Fruit fly (Drosophila melanogaster) whole organism, embryonic: Measurements from ENCODE around the gene CG17321.
A peak's percentile ranks its signal among the peaks of the same experiment; 100 is the strongest.

Experiments
- CG10321 ChIP-seq: fragments of 200-800 bp; sonication (Bioruptor generic); IDR thresholded peaks from 2 replicates; pipeline ENCODE4 v1.3.6; 2022; ENCODE audit warnings: missing biosample characterization, missing genetic modification characterization
- CG11247 ChIP-seq: fragments of 200-800 bp; sonication (Bioruptor generic); IDR thresholded peaks from 2 replicates; pipeline ENCODE4 v1.3.6; 2022; ENCODE audit warnings: missing biosample characterization, missing genetic modification characterization
- CG13624 ChIP-seq: fragments of 200-800 bp; sonication (Bioruptor generic); optimal IDR thresholded peaks from 2 replicates; lab custom pipeline; 2016; ENCODE audit warnings: missing biosample characterization, missing genetic modification characterization
- CG13775 ChIP-seq: fragments of 200-800 bp; sonication (Bioruptor generic); optimal IDR thresholded peaks from 3 replicates; lab custom pipeline; 2017; ENCODE audit warnings: missing biosample characterization, mild to moderate bottlenecking, missing genetic modification characterization
- CG14860 ChIP-seq: fragments of 200-800 bp; sonication (Bioruptor generic); IDR thresholded peaks from 3 replicates; pipeline ENCODE4 v1.3.6; 2022; ENCODE audit warnings: missing biosample characterization, missing genetic modification characterization; ENCODE audit not compliant: partially characterized antibody
- CG1603 ChIP-seq: fragments of 200-800 bp; sonication (Bioruptor generic); optimal IDR thresholded peaks from 2 replicates; lab custom pipeline; 2019; ENCODE audit warnings: missing biosample characterization, mild to moderate bottlenecking, missing genetic modification characterization, moderate library complexity
- CG16863 ChIP-seq: fragments of 200-800 bp; sonication (Bioruptor generic); optimal IDR thresholded peaks from 3 replicates; lab custom pipeline; 2016; ENCODE audit warnings: missing biosample characterization, missing genetic modification characterization
- CG17361 ChIP-seq: fragments of 200-800 bp; sonication (Bioruptor generic); IDR thresholded peaks from 3 replicates; pipeline ENCODE4 v1.3.6; 2022; ENCODE audit warnings: missing biosample characterization, missing genetic modification characterization
- CG17385 ChIP-seq: fragments of 200-800 bp; sonication (Bioruptor generic); optimal IDR thresholded peaks from 3 replicates; lab custom pipeline; 2018; ENCODE audit warnings: missing biosample characterization, mild to moderate bottlenecking, missing genetic modification characterization
- CG18011 ChIP-seq: fragments of 200-800 bp; sonication (Bioruptor generic); optimal IDR thresholded peaks from 2 replicates; lab custom pipeline; 2017; ENCODE audit warnings: missing biosample characterization, missing genetic modification characterization, mild to moderate bottlenecking, moderate library complexity, missing genotype
- CG18262 ChIP-seq: fragments of 200-800 bp; optimal IDR thresholded peaks from 3 replicates; lab custom pipeline; 2019; ENCODE audit warnings: missing biosample characterization, mild to moderate bottlenecking, missing genetic modification characterization, moderate library complexity
- CG2712 ChIP-seq: fragments of 200-800 bp; optimal IDR thresholded peaks from 3 replicates; lab custom pipeline; 2019; ENCODE audit warnings: missing biosample characterization, mild to moderate bottlenecking, missing genetic modification characterization, moderate library complexity
- CG32532 ChIP-seq: fragments of 200-800 bp; sonication (Bioruptor generic); IDR thresholded peaks from 2 replicates; pipeline ENCODE4 v1.3.6; 2022; ENCODE audit warnings: missing biosample characterization, missing genetic modification characterization
- CG4424 ChIP-seq: fragments of 200-800 bp; sonication (Bioruptor generic); optimal IDR thresholded peaks from 3 replicates; lab custom pipeline; 2016; ENCODE audit warnings: missing biosample characterization, missing genetic modification characterization
- CG5245 ChIP-seq: fragments of 200-800 bp; sonication (Bioruptor generic); optimal IDR thresholded peaks from 3 replicates; lab custom pipeline; 2016; ENCODE audit warnings: missing biosample characterization, missing genetic modification characterization
- CG7987 ChIP-seq: fragments of 200-800 bp; sonication (Bioruptor generic); optimal IDR thresholded peaks from 2 replicates; lab custom pipeline; 2018; ENCODE audit warnings: missing biosample characterization, mild to moderate bottlenecking, missing genetic modification characterization, moderate library complexity
- CG9609 ChIP-seq: fragments of 200-800 bp; sonication (Bioruptor generic); optimal IDR thresholded peaks from 3 replicates; lab custom pipeline; 2016; ENCODE audit warnings: missing biosample characterization, missing genetic modification characterization
- CG9727 ChIP-seq: fragments of 200-800 bp; sonication (Bioruptor generic); optimal IDR thresholded peaks from 3 replicates; lab custom pipeline; 2017; ENCODE audit warnings: missing biosample characterization, mild to moderate bottlenecking, missing genetic modification characterization
- CG9797 ChIP-seq: fragments of 200-800 bp; sonication (Bioruptor generic); optimal IDR thresholded peaks from 3 replicates; lab custom pipeline; 2018; ENCODE audit warnings: missing biosample characterization, mild to moderate bottlenecking, missing genetic modification characterization
- CoRest ChIP-seq: fragments of 200-800 bp; sonication (Bioruptor generic); optimal IDR thresholded peaks from 3 replicates; lab custom pipeline; 2018; ENCODE audit warnings: missing biosample characterization, mild to moderate bottlenecking, missing genetic modification characterization, moderate library complexity
- Dad ChIP-seq: fragments of 200-800 bp; sonication (Bioruptor generic); optimal IDR thresholded peaks from 3 replicates; lab custom pipeline; 2016; ENCODE audit warnings: missing biosample characterization, missing genetic modification characterization
- E2f1 ChIP-seq: fragments of 200-800 bp; sonication (Bioruptor generic); IDR thresholded peaks from 2 replicates; pipeline ENCODE4 v1.3.6; 2022; ENCODE audit warnings: missing biosample characterization, missing genetic modification characterization
- Elba2 ChIP-seq: fragments of 200-800 bp; sonication (Bioruptor generic); optimal IDR thresholded peaks from 3 replicates; lab custom pipeline; 2016; ENCODE audit warnings: missing biosample characterization, missing genetic modification characterization
- HLH4C ChIP-seq: fragments of 200-800 bp; sonication (Bioruptor generic); IDR thresholded peaks from 3 replicates; pipeline ENCODE4 v1.3.6; 2022; ENCODE audit warnings: missing biosample characterization, missing genetic modification characterization; ENCODE audit not compliant: partially characterized antibody
- Lim3 ChIP-seq: fragments of 200-800 bp; sonication (Bioruptor generic); IDR thresholded peaks from 2 replicates; pipeline ENCODE4 v1.3.6; 2022; ENCODE audit warnings: missing biosample characterization, missing genetic modification characterization
- Lpt ChIP-seq: fragments of >200 bp; optimal IDR thresholded peaks from 2 replicates; lab custom pipeline; 2018; ENCODE audit warnings: missing biosample characterization, missing genetic modification characterization
- Mad ChIP-seq: fragments of 200-800 bp; sonication (Bioruptor generic); optimal IDR thresholded peaks from 2 replicates; lab custom pipeline; 2016; ENCODE audit warnings: missing biosample characterization, missing genetic modification characterization
- NfI ChIP-seq: fragments of 200-800 bp; sonication (Bioruptor generic); optimal IDR thresholded peaks from 3 replicates; lab custom pipeline; 2018; ENCODE audit warnings: missing biosample characterization, mild to moderate bottlenecking, missing genetic modification characterization, moderate library complexity
- Oli ChIP-seq: fragments of 200-800 bp; sonication (Bioruptor generic); optimal IDR thresholded peaks from 2 replicates; lab custom pipeline; 2018; ENCODE audit warnings: missing biosample characterization, mild to moderate bottlenecking, missing genetic modification characterization, moderate library complexity
- Ptx1 ChIP-seq: fragments of 200-800 bp; sonication (Bioruptor generic); IDR thresholded peaks from 2 replicates; pipeline ENCODE4 v1.3.6; 2022; ENCODE audit warnings: missing biosample characterization, missing genetic modification characterization
- Sry-δ ChIP-seq: fragments of 200-800 bp; sonication (Bioruptor generic); optimal IDR thresholded peaks from 2 replicates; lab custom pipeline; 2016; ENCODE audit warnings: missing biosample characterization, missing genetic modification characterization
- Ssrp ChIP-seq: fragments of 200-800 bp; sonication (Bioruptor generic); optimal IDR thresholded peaks from 2 replicates; lab custom pipeline; 2018; ENCODE audit warnings: missing biosample characterization, mild to moderate bottlenecking, missing genetic modification characterization, moderate library complexity
- bigmax ChIP-seq: fragments of 200-800 bp; sonication (Bioruptor generic); optimal IDR thresholded peaks from 2 replicates; lab custom pipeline; 2018; ENCODE audit warnings: missing biosample characterization, mild to moderate bottlenecking, missing genetic modification characterization
- corto ChIP-seq: fragments of 200-800 bp; sonication (Bioruptor generic); optimal IDR thresholded peaks from 2 replicates; lab custom pipeline; 2016; ENCODE audit warnings: missing biosample characterization, mild to moderate bottlenecking, missing genetic modification characterization, moderate library complexity
- crol ChIP-seq: fragments of 200-800 bp; sonication (Bioruptor generic); IDR thresholded peaks from 2 replicates; pipeline ENCODE4 v1.3.6; 2022; ENCODE audit warnings: missing biosample characterization, missing genetic modification characterization
- ewg ChIP-seq: fragments of 200-800 bp; sonication (Bioruptor generic); optimal IDR thresholded peaks from 3 replicates; lab custom pipeline; 2017; ENCODE audit warnings: mild to moderate bottlenecking, missing biosample characterization, missing genetic modification reagents, missing genetic modification characterization
- gro ChIP-seq: fragments of 200-800 bp; sonication (Bioruptor generic); optimal IDR thresholded peaks from 2 replicates; lab custom pipeline; 2016; ENCODE audit warnings: missing biosample characterization, missing genetic modification characterization
- hkb ChIP-seq, 2 experiments: fragments of 200-800 bp in 1 of 2; fragments of >200 bp in 1 of 2; sonication (Bioruptor generic) in 1 of 2; IDR thresholded peaks in 1 of 2; optimal IDR thresholded peaks in 1 of 2; 2 replicates each; pipeline versions ENCODE4 v1.3.6 to Lab custom; 2017 to 2022; ENCODE audit warnings: missing biosample characterization in 1 of 2, missing genetic modification characterization in 1 of 2
- jing ChIP-seq: fragments of 200-800 bp; sonication (Bioruptor generic); optimal IDR thresholded peaks from 2 replicates; lab custom pipeline; 2018; ENCODE audit warnings: missing biosample characterization, mild to moderate bottlenecking, missing genetic modification characterization
- org-1 ChIP-seq: fragments of 200-800 bp; sonication (Bioruptor generic); optimal IDR thresholded peaks from 2 replicates; lab custom pipeline; 2017; ENCODE audit warnings: missing biosample characterization, missing genetic modification characterization
- pho ChIP-seq: fragments of 200-800 bp; sonication (Bioruptor generic); optimal IDR thresholded peaks from 2 replicates; lab custom pipeline; 2016; ENCODE audit warnings: missing biosample characterization, missing genetic modification characterization
- prd ChIP-seq, 3 experiments: fragments of >200 bp in 2 of 3; fragments of 200-800 bp in 1 of 3; sonication (Bioruptor generic) in 1 of 3; optimal IDR thresholded peaks in 2 of 3; IDR thresholded peaks in 1 of 3; 2 replicates in 2 of 3; 3 replicates in 1 of 3; pipeline versions ENCODE4 v1.3.6 to Lab custom; 2017 to 2022; ENCODE audit warnings: missing biosample characterization in 1 of 3, missing genetic modification characterization in 1 of 3
- shn ChIP-seq: fragments of 200-800 bp; sonication (Bioruptor generic); optimal IDR thresholded peaks from 3 replicates; lab custom pipeline; 2016; ENCODE audit warnings: missing biosample characterization, missing genetic modification characterization
- sim ChIP-seq: fragments of 200-800 bp; sonication (Bioruptor generic); IDR thresholded peaks from 2 replicates; pipeline ENCODE4 v1.3.6; 2022; ENCODE audit warnings: missing biosample characterization, missing genetic modification characterization
- slbo ChIP-seq: fragments of 200-800 bp; sonication (Bioruptor generic); IDR thresholded peaks from 2 replicates; pipeline ENCODE4 v1.3.6; 2022; ENCODE audit warnings: missing biosample characterization, missing genetic modification characterization
- tgo ChIP-seq: fragments of 200-800 bp; sonication (Bioruptor generic); IDR thresholded peaks from 3 replicates; pipeline ENCODE4 v1.3.6; 2022; ENCODE audit warnings: missing biosample characterization, missing genetic modification characterization
- tin ChIP-seq: fragments of 200-800 bp; sonication (Bioruptor generic); optimal IDR thresholded peaks from 3 replicates; lab custom pipeline; 2016; ENCODE audit warnings: missing biosample characterization, missing genetic modification characterization
- toy ChIP-seq: fragments of 200-800 bp; sonication (Bioruptor generic); IDR thresholded peaks from 2 replicates; pipeline ENCODE4 v1.3.6; 2022; ENCODE audit warnings: missing biosample characterization, missing genetic modification characterization
- wor ChIP-seq: fragments of 200-800 bp; sonication (Bioruptor generic); IDR thresholded peaks from 2 replicates; pipeline ENCODE4 v1.3.6; 2022; ENCODE audit warnings: missing biosample characterization, missing genetic modification characterization

The CG17321 gene

DNA sequence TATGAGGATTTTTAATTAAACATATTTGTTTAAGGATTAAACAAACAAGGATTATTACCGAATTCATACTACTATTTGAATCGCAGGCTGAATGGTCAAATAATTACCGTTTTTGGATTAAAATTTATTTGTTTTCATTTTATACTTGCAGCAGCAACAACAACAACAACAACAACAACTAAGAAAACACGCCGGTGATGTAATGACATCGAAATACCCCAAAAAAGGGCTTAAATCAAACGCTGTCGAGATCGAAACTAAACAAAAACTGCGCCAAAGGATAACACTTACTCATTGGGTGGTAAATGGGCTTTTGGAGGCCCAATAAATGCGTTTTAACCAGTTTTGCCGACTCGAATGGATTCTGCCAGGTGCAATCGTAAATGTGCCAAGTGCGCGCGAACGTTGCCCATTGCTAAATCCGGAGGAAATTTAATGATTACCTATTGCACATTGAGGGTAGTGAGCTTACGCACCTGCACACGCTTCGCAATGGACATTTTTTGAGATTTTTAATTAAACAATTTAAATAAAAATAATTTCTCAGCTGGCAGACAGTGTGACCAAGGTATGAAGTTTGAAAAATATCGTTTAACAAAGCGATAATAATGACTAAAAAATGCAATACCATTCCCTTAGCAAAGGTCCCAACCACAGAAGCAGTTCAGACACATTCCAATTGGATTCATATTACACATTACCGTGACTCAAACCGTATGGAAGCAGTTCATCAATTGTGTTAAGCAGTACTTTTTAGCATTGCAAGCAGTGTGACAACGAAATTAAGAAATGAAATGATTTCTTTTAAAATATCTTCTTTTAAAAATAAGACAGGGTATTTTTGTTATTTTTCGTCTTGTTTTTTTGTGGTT lies 13.9 kb downstream of the CG17321 start, which contains the start of the genes CG10602 and mRpL13 (continued):
- peak; percentile 54 for TF ChIP-seq Sry-δ (GFP tag; lab: Kevin White, UChicago)
- TF ChIP-seq Dad (GFP tag; lab: Kevin White, UChicago), result no peak
- peak; percentile 63 for TF ChIP-seq CG2712
- no peak for TF ChIP-seq CG18011
- TF ChIP-seq CG17385 (GFP tag; lab: Kevin White, UChicago), result no peak
- TF ChIP-seq wor (GFP tag; lab: Robert Waterston, UW), result no peak
- no peak for TF ChIP-seq Oli
- TF ChIP-seq org-1 (GFP tag; lab: Kevin White, UChicago), result no peak
- TF ChIP-seq Mad, result peak; percentile 51
- TF ChIP-seq pho (GFP tag; lab: Kevin White, UChicago), result peak; percentile 21
- TF ChIP-seq ewg (GFP tag; lab: Kevin White, UChicago), result no peak
- TF ChIP-seq CG5245, result no peak
- TF ChIP-seq CG9727 (GFP tag; lab: Kevin White, UChicago), result no peak
- TF ChIP-seq E2f1 (GFP tag; lab: Robert Waterston, UW), result no peak
- no peak for TF ChIP-seq CG16863
- no peak for TF ChIP-seq CG7987
- no peak for TF ChIP-seq Ssrp (tag; lab: Kevin White, UChicago)
- TF ChIP-seq Lim3, result no peak
- TF ChIP-seq CG11247 (GFP tag; lab: Robert Waterston, UW), result no peak
- peak; percentile 45 for TF ChIP-seq CG13624 (GFP tag; lab: Kevin White, UChicago)
- TF ChIP-seq Elba2 (GFP tag; lab: Kevin White, UChicago), result peak; percentile 7
- TF ChIP-seq prd (optimal IDR thresholded peaks at IDR 0.05; lab: Kevin White, UChicago), result no peak
- no peak for TF ChIP-seq prd (GFP tag; IDR thresholded peaks at IDR 0.05; lab: Robert Waterston, UW)
- no peak for TF ChIP-seq bigmax (GFP tag; lab: Kevin White, UChicago)
- peak; percentile 47 for TF ChIP-seq slbo
- TF ChIP-seq CG10321, result no peak
- no peak for TF ChIP-seq tgo (GFP tag; lab: Robert Waterston, UW)
- TF ChIP-seq CG13775, result no peak
- TF ChIP-seq CG14860 (GFP tag; lab: Robert Waterston, UW), result no peak
- peak; percentile 27 for TF ChIP-seq CG4424 (GFP tag; lab: Kevin White, UChicago)
- TF ChIP-seq CG1603 (tag; lab: Kevin White, UChicago), result peak; percentile 81
- peak; percentile 0 for TF ChIP-seq shn (GFP tag; lab: Kevin White, UChicago)
- no peak for TF ChIP-seq NfI (GFP tag; lab: Kevin White, UChicago)
- no peak for TF ChIP-seq Lpt (GFP tag; lab: Kevin White, UChicago)
- peak; percentile 54 for TF ChIP-seq CoRest (tag; lab: Kevin White, UChicago)
- TF ChIP-seq CG9797, result peak; percentile 81
- TF ChIP-seq CG18262, result no peak
- TF ChIP-seq CG9609 (GFP tag; lab: Kevin White, UChicago), result peak; percentile 49
- TF ChIP-seq hkb (optimal IDR thresholded peaks at IDR 0.05; lab: Kevin White, UChicago), result no peak
- TF ChIP-seq hkb (GFP tag; IDR thresholded peaks at IDR 0.05; lab: Robert Waterston, UW), result no peak
- no peak for TF ChIP-seq corto (GFP tag; lab: Kevin White, UChicago)
- TF ChIP-seq toy (GFP tag; lab: Robert Waterston, UW), result no peak
- no peak for TF ChIP-seq Ptx1 (GFP tag; lab: Robert Waterston, UW)
- no peak for TF ChIP-seq jing (GFP tag; lab: Kevin White, UChicago)
- no peak for TF ChIP-seq HLH4C (GFP tag; lab: Robert Waterston, UW)
- TF ChIP-seq gro (GFP tag; lab: Kevin White, UChicago), result peak; percentile 61
- TF ChIP-seq CG32532 (GFP tag; lab: Robert Waterston, UW), result no peak
- TF ChIP-seq tin (GFP tag; lab: Kevin White, UChicago), result no peak
- TF ChIP-seq crol (GFP tag; lab: Robert Waterston, UW), result no peak
- no peak for TF ChIP-seq sim (GFP tag; lab: Robert Waterston, UW)
- TF ChIP-seq CG17361 (GFP tag; lab: Robert Waterston, UW), result peak; percentile 52; the same call in 2 of the 3 replicates
